Fruit fly (Drosophila melanogaster): ENCODE results near the gene CG5418.

The CG5418 gene

dm6 chr2L:12459841-12460240 is 6.8 kb upstream of the CG5418 start (continued):
- TF ChIP-seq Hmr (GFP tag; optimal IDR thresholded peaks at IDR 0.05) (no peak), Atf3 (GFP tag; optimal IDR thresholded peaks at IDR 0.05) (no peak), Nf-YC (tag; optimal IDR thresholded peaks at IDR 0.05) (no peak), phol (tag; optimal IDR thresholded peaks at IDR 0.05) (peak; percentile 56), pros (GFP tag; optimal IDR thresholded peaks at IDR 0.05) (peak; percentile 81), CG3726 (GFP tag; IDR thresholded peaks at IDR 0.05) (no peak), Dbx (GFP tag; IDR thresholded peaks at IDR 0.05) (peak; percentile 58; the same call in 2 of the 3 replicates), hbn (GFP tag; IDR thresholded peaks at IDR 0.05; ENCODE audit: partially characterized antibody) (no peak), CG17328 (GFP tag; IDR thresholded peaks at IDR 0.05) (0 out of 2 replicates have a peak, but pooled peaks have one; percentile 6), Side (GFP tag; optimal IDR thresholded peaks at IDR 0.05) (no peak), chm (GFP tag; IDR thresholded peaks at IDR 0.05) (peak; percentile 15; the same call in 1 of the 2 replicates), NfI (GFP tag; optimal IDR thresholded peaks at IDR 0.05) (no peak), Hr78 (GFP tag; optimal IDR thresholded peaks at IDR 0.05) (peak in 1 of 2 experiments; percentile 28), ci (GFP tag; IDR thresholded peaks at IDR 0.05) (0 out of 3 replicates have a peak, but pooled peaks have one; percentile 6), rib (GFP tag; IDR thresholded peaks at IDR 0.05) (no peak), lilli (GFP tag; optimal IDR thresholded peaks at IDR 0.05) (peak; percentile 0), Mrtf (GFP tag; IDR thresholded peaks at IDR 0.05) (no peak), CG8478 (optimal IDR thresholded peaks at IDR 0.05) (no peak), cad (GFP tag; optimal IDR thresholded peaks at IDR 0.05) (peak; percentile 31), CG3163 (GFP tag; optimal IDR thresholded peaks at IDR 0.05) (no peak), shn (GFP tag; optimal IDR thresholded peaks at IDR 0.05) (no peak), ewg (GFP tag; optimal IDR thresholded peaks at IDR 0.05) (no peak), CG15479 (GFP tag; optimal IDR thresholded peaks at IDR 0.05) (peak; percentile 29), CTCF (GFP tag; optimal IDR thresholded peaks at IDR 0.05) (no peak), CG12942 (GFP tag; optimal IDR thresholded peaks at IDR 0.05) (no peak), Atf6 (GFP tag; IDR thresholded peaks at IDR 0.05) (peak; percentile 47), luna (GFP tag; optimal IDR thresholded peaks at IDR 0.05) (no peak), Lhr (GFP tag; optimal IDR thresholded peaks at IDR 0.05) (no peak), CG8359 (GFP tag; optimal IDR thresholded peaks at IDR 0.05; ENCODE audit: borderline replicate concordance) (no peak), dati (GFP tag; IDR thresholded peaks at IDR 0.05) (no peak), CG13123 (GFP tag; optimal IDR thresholded peaks at IDR 0.05) (no peak), CG11723 (GFP tag; optimal IDR thresholded peaks at IDR 0.05) (no peak), PHDP (tag; optimal IDR thresholded peaks at IDR 0.05) (no peak), wdn (GFP tag; IDR thresholded peaks at IDR 0.05) (0 out of 2 replicates have a peak, but pooled peaks have one; percentile 3), Antp (GFP tag; optimal IDR thresholded peaks at IDR 0.05) (no peak), ems (GFP tag; optimal IDR thresholded peaks at IDR 0.05) (no peak), al (GFP tag; IDR thresholded peaks at IDR 0.05) (0 out of 2 replicates have a peak, but pooled peaks have one; percentile 20), Hand (GFP tag; optimal IDR thresholded peaks at IDR 0.05) (no peak), CkIIα-i1 (GFP tag; IDR thresholded peaks at IDR 0.05) (no peak), CG13894 (tag; optimal IDR thresholded peaks at IDR 0.05) (no peak), CG2199 (GFP tag; IDR thresholded peaks at IDR 0.05) (peak; percentile 62; the same call in 1 of the 3 replicates), sqz (GFP tag; optimal IDR thresholded peaks at IDR 0.05) (peak; percentile 34), Hr39 (optimal IDR thresholded peaks at IDR 0.05) (no peak), CG9932 (GFP tag; IDR thresholded peaks at IDR 0.05) (0 out of 2 replicates have a peak, but pooled peaks have one; percentile 27), Sin3A (optimal IDR thresholded peaks at IDR 0.05) (no peak), CrebB (tag; optimal IDR thresholded peaks at IDR 0.05) (no peak), CG8290 (GFP tag; optimal IDR thresholded peaks at IDR 0.05) (no peak), CG8290 (tag; optimal IDR thresholded peaks at IDR 0.05) (peak in 1 of 2 experiments; percentile 14), CG16863 (GFP tag; optimal IDR thresholded peaks at IDR 0.05) (no peak), fd102C (GFP tag; optimal IDR thresholded peaks at IDR 0.05) (no peak), Pdp1 (GFP tag; optimal IDR thresholded peaks at IDR 0.05) (no peak), scrt (GFP tag; optimal IDR thresholded peaks at IDR 0.05) (no peak), Trl (optimal IDR thresholded peaks at IDR 0.05) (peak; percentile 45 to 75), Trl (GFP tag; optimal IDR thresholded peaks at IDR 0.05) (no peak)
